Fruit fly (Drosophila melanogaster) Kc167 (cell line): Measurements from ENCODE around the gene CG13829.

Experiments used
- Myc ChIP-seq: fragments of >200 bp; optimal IDR thresholded peaks from 2 replicates; lab custom pipeline; 2017; ENCODE audit warnings: missing external identifiers
- Sin3A ChIP-seq: fragments of >200 bp; optimal IDR thresholded peaks from 2 replicates; lab custom pipeline; 2018; ENCODE audit warnings: missing external identifiers
- h ChIP-seq: fragments of >200 bp; optimal IDR thresholded peaks from 3 replicates; lab custom pipeline; 2018; ENCODE audit warnings: missing external identifiers
- insv ChIP-seq: fragments of >200 bp; optimal IDR thresholded peaks from 3 replicates; lab custom pipeline; 2018; ENCODE audit warnings: missing external identifiers
- psq ChIP-seq: fragments of >200 bp; optimal IDR thresholded peaks from 2 replicates; lab custom pipeline; 2017; ENCODE audit warnings: missing external identifiers
- ttk ChIP-seq: sonication (Bioruptor generic); optimal IDR thresholded peaks from 2 replicates; lab custom pipeline; 2017; ENCODE audit warnings: missing external identifiers

DNA sequence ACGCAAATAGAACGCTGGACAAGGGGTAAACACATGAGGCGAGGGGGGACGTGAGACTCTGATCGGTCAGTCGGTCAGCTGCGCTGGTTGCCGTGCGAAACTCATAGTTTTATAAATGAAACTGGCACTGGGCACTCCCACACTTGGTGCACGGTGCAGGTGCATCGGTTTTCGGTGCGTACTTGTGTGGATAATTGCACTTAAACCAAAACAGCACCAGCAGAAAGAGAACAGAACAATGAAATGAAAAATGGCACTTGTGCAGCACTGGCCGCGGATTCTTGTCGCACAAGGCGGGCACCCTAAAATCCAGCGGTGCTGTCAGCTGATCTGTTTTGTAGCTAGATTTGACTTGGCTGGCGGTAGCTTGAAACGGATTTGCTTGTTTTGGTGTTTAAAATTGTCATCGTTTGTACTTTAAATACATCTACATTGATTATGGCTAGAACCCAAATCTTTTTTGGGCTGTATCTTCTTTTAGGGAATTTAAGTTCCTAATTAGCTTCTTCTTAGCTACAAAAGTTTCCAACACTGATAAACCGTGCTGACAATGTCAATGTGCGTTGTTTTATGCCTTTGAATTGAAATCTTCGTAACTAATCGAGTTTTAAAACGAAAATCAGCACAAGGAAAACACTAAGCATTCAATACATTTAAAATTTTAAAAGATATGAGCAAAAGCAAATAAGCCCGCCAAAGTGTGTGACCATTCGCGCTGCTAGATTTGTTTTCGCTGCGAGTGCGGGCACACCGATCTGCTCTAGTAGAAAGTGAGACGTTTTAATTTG, 43.3 kb downstream of the CG13829 start, which contains the start of the genes Rassf and CenB1A:
- TF ChIP-seq Myc (no peak), psq (lab: Kevin White, UChicago) (no peak), insv (lab: Kevin White, UChicago) (no peak), ttk (lab: Kevin White, UChicago) (no peak), Sin3A (lab: Kevin White, UChicago) (no peak), h (lab: Kevin White, UChicago) (no peak)
